Fruit fly (Drosophila melanogaster) whole organism, wandering third instar larva: ENCODE results near the gene CG31673.

Experiments
- CG32264 ChIP-seq: fragments of 200-800 bp; sonication (Bioruptor generic); optimal IDR thresholded peaks from 2 replicates; lab custom pipeline; 2016; ENCODE audit warnings: missing biosample characterization, missing genetic modification characterization
- CrebA ChIP-seq: fragments of 200-800 bp; sonication (Bioruptor generic); optimal IDR thresholded peaks from 2 replicates; lab custom pipeline; 2016; ENCODE audit warnings: missing biosample characterization, mild to moderate bottlenecking, missing genetic modification characterization, borderline replicate concordance
- Dfd ChIP-seq: fragments of >200 bp; optimal IDR thresholded peaks from 2 replicates; lab custom pipeline; 2017; ENCODE audit warnings: missing biosample characterization, missing genetic modification characterization
- Dif ChIP-seq: fragments of 200-275, 200-300 bp; sonication (Bioruptor generic); optimal IDR thresholded peaks from 2 replicates; lab custom pipeline; 2018; ENCODE audit warnings: missing biosample characterization, missing genetic modification characterization; ENCODE audit not compliant: partially characterized antibody
- GATAd ChIP-seq: sonication (Bioruptor generic); optimal IDR thresholded peaks from 2 replicates; lab custom pipeline; 2016; ENCODE audit warnings: missing biosample characterization, missing genetic modification characterization
- HLH106 ChIP-seq: fragments of 200-800 bp; optimal IDR thresholded peaks from 3 replicates; lab custom pipeline; 2019; ENCODE audit warnings: missing biosample characterization, mild to moderate bottlenecking, missing genetic modification characterization, moderate library complexity
- Hnf4 ChIP-seq: fragments of 200-800 bp; sonication (Bioruptor generic); optimal IDR thresholded peaks from 2 replicates; lab custom pipeline; 2016; ENCODE audit warnings: missing biosample characterization, mild to moderate bottlenecking, missing genetic modification characterization
- Hr83 ChIP-seq: fragments of 200-300 bp; sonication (Bioruptor generic); optimal IDR thresholded peaks from 2 replicates; lab custom pipeline; 2016; ENCODE audit warnings: missing biosample characterization, mild to moderate bottlenecking, missing genetic modification characterization, moderate library complexity; ENCODE audit not compliant: poor library complexity, severe bottlenecking
- Jra ChIP-seq: sonication (Bioruptor generic); optimal IDR thresholded peaks from 2 replicates; lab custom pipeline; 2016; ENCODE audit warnings: missing biosample characterization, missing genetic modification characterization
- Mio ChIP-seq: sonication (Bioruptor generic); optimal IDR thresholded peaks from 2 replicates; lab custom pipeline; 2016; ENCODE audit warnings: missing biosample characterization, missing genetic modification characterization
- Myc ChIP-seq: fragments of >200 bp; optimal IDR thresholded peaks from 2 replicates; lab custom pipeline; 2017
- OdsH ChIP-seq: fragments of 200-800 bp; sonication (Bioruptor generic); optimal IDR thresholded peaks from 2 replicates; lab custom pipeline; 2016; ENCODE audit warnings: missing biosample characterization, mild to moderate bottlenecking, missing genetic modification characterization
- Rel ChIP-seq, 2 experiments: fragments of 200-800 bp; sonication (Bioruptor generic) in 1 of 2; optimal IDR thresholded peaks; 2 replicates in 1 of 2; 3 replicates in 1 of 2; lab custom pipeline; 2016 to 2019; ENCODE audit warnings: mild to moderate bottlenecking in 2 of 2, missing biosample characterization in 2 of 2, missing genetic modification characterization in 2 of 2, moderate library complexity in 1 of 2
- Sp1 ChIP-seq: fragments of 200-800 bp; sonication (Bioruptor generic); optimal IDR thresholded peaks from 3 replicates; lab custom pipeline; 2019; ENCODE audit warnings: missing biosample characterization, mild to moderate bottlenecking, missing genetic modification characterization, moderate library complexity
- Vsx2 ChIP-seq: fragments of 200-300, 225-300 bp; sonication (Bioruptor generic); optimal IDR thresholded peaks from 2 replicates; lab custom pipeline; 2018; ENCODE audit warnings: missing biosample characterization, missing genetic modification characterization; ENCODE audit not compliant: partially characterized antibody
- br ChIP-seq: fragments of 200-800 bp; sonication (Bioruptor generic); optimal IDR thresholded peaks from 2 replicates; lab custom pipeline; 2016; ENCODE audit warnings: missing biosample characterization, missing genetic modification characterization
- brk ChIP-seq: fragments of 200-800 bp; sonication (Bioruptor generic); optimal IDR thresholded peaks from 2 replicates; lab custom pipeline; 2016; ENCODE audit warnings: missing biosample characterization, mild to moderate bottlenecking, missing genetic modification characterization
- dl ChIP-seq, 2 experiments: fragments of 175-275, 200-275 bp in 1 of 2; fragments of 200-275 bp in 1 of 2; sonication (Bioruptor generic); optimal IDR thresholded peaks; lab custom pipeline; 2018; ENCODE audit warnings: mild to moderate bottlenecking in 2 of 2, missing biosample characterization in 2 of 2, missing genetic modification characterization in 2 of 2, moderate library complexity in 2 of 2; ENCODE audit not compliant: partially characterized antibody in 2 of 2, insufficient read depth in 1 of 2
- dmrt93B ChIP-seq: fragments of 200-800 bp; sonication (Bioruptor generic); optimal IDR thresholded peaks from 2 replicates; lab custom pipeline; 2018; ENCODE audit warnings: missing biosample characterization, mild to moderate bottlenecking, missing genetic modification characterization
- dsf ChIP-seq: sonication (Bioruptor generic); optimal IDR thresholded peaks from 2 replicates; lab custom pipeline; 2016; ENCODE audit warnings: missing biosample characterization, missing genetic modification characterization, borderline replicate concordance
- ey ChIP-seq: fragments of 200-800 bp; sonication (Bioruptor generic); optimal IDR thresholded peaks from 2 replicates; lab custom pipeline; 2016; ENCODE audit warnings: missing biosample characterization, missing genetic modification characterization
- fru ChIP-seq: fragments of 200-800 bp; sonication (Bioruptor generic); optimal IDR thresholded peaks from 3 replicates; lab custom pipeline; 2016; ENCODE audit warnings: missing biosample characterization, mild to moderate bottlenecking, missing genetic modification characterization
- h ChIP-seq: fragments of 200-800 bp; sonication (Bioruptor generic); optimal IDR thresholded peaks from 3 replicates; lab custom pipeline; 2016; ENCODE audit warnings: missing biosample characterization, mild to moderate bottlenecking, missing genetic modification characterization
- jim ChIP-seq: fragments of 175-275, 200-325 bp; sonication (Bioruptor generic); optimal IDR thresholded peaks from 2 replicates; lab custom pipeline; 2016; ENCODE audit warnings: missing biosample characterization, mild to moderate bottlenecking, missing genetic modification characterization
- lola ChIP-seq: fragments of >200 bp; optimal IDR thresholded peaks from 2 replicates; lab custom pipeline; 2017; ENCODE audit warnings: missing biosample characterization, missing genetic modification characterization
- psq ChIP-seq: fragments of 200-800 bp; sonication (Bioruptor generic); optimal IDR thresholded peaks from 3 replicates; lab custom pipeline; 2017; ENCODE audit warnings: missing biosample characterization, mild to moderate bottlenecking, missing genetic modification characterization, moderate library complexity
- rgr ChIP-seq: fragments of 200-800 bp; sonication (Bioruptor generic); optimal IDR thresholded peaks from 3 replicates; lab custom pipeline; 2016; ENCODE audit warnings: missing biosample characterization, mild to moderate bottlenecking, missing genetic modification characterization
- sage ChIP-seq: fragments of 200-800 bp; sonication (Bioruptor generic); optimal IDR thresholded peaks from 2 replicates; lab custom pipeline; 2016; ENCODE audit warnings: missing biosample characterization, mild to moderate bottlenecking, missing genetic modification characterization
- sv ChIP-seq: fragments of 200-800 bp; sonication (Bioruptor generic); optimal IDR thresholded peaks from 3 replicates; lab custom pipeline; 2016; ENCODE audit warnings: missing biosample characterization, missing genetic modification characterization
- tai ChIP-seq: sonication (Bioruptor generic); optimal IDR thresholded peaks from 2 replicates; lab custom pipeline; 2016; ENCODE audit warnings: missing biosample characterization, missing genetic modification characterization
- woc ChIP-seq: sonication (Bioruptor generic); optimal IDR thresholded peaks from 2 replicates; lab custom pipeline; 2016; ENCODE audit warnings: missing biosample characterization, mild to moderate bottlenecking, missing genetic modification characterization

Gene CG31673

DNA sequence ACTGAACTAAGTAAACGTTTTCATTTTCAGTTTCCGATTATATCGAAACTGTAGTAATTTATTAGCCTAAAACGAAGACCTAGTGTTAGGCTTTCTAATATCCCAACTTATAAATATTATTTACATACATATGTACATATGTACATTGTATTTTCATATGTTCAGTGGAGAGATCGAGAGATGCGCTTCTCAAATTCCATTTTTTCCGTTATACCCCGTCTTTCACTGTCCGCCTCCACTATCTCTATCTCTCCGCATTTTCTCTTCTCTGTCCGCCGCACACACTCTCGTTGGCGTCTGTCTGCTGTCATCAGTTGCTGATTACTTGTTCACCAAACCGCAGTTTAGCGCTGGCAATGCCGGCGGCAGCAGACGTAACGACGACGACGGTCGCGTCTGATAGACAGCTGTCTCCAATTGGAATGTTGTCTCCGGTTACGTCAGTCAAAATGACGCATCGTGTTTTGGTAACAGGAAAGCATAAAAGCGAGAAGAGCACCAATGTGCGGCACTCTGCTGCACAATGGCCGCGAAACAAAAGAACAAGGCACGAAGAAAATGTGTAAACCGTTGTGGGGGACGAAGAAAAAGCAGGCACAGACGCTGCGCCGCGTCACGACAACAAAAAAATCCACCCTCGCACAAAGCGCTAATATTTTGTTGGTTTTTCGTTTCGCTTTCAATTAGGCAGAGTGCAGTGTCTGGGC is 6.8 kb upstream of the CG31673 start, which contains the start of gene CG9331:
Gene CG9331 (plus strand): TSS at position 340 of the 707 bp plus-strand sequence.
- TF ChIP-seq br (GFP tag; lab: Kevin White, UChicago) = no peak
- TF ChIP-seq CG32264 = no peak
- no peak for TF ChIP-seq fru (GFP tag; lab: Kevin White, UChicago)
- TF ChIP-seq lola (GFP tag; lab: Kevin White, UChicago) = no peak
- no peak for TF ChIP-seq Rel (GFP tag; optimal IDR thresholded peaks at IDR 0.05; lab: Kevin White, UChicago)
- peak; percentile 56 for TF ChIP-seq Rel (tag; optimal IDR thresholded peaks at IDR 0.05; lab: Kevin White, UChicago)
- TF ChIP-seq woc = peak; percentile 5
- TF ChIP-seq dl (GFP tag; optimal IDR thresholded peaks at IDR 0.05; lab: Kevin White, UChicago; ENCODE audit: insufficient read depth in 1 of 2, partially characterized antibody in 2 of 2) = peak in 1 of 2 experiments; percentile 59
- TF ChIP-seq Vsx2 = peak; percentile 53
- no peak for TF ChIP-seq Myc (lab: Kevin White, UChicago)
- no peak for TF ChIP-seq Jra (GFP tag; lab: Kevin White, UChicago)
- peak; percentile 14 for TF ChIP-seq psq
- TF ChIP-seq dsf = no peak
- TF ChIP-seq Dif = peak; percentile 38

DNA sequence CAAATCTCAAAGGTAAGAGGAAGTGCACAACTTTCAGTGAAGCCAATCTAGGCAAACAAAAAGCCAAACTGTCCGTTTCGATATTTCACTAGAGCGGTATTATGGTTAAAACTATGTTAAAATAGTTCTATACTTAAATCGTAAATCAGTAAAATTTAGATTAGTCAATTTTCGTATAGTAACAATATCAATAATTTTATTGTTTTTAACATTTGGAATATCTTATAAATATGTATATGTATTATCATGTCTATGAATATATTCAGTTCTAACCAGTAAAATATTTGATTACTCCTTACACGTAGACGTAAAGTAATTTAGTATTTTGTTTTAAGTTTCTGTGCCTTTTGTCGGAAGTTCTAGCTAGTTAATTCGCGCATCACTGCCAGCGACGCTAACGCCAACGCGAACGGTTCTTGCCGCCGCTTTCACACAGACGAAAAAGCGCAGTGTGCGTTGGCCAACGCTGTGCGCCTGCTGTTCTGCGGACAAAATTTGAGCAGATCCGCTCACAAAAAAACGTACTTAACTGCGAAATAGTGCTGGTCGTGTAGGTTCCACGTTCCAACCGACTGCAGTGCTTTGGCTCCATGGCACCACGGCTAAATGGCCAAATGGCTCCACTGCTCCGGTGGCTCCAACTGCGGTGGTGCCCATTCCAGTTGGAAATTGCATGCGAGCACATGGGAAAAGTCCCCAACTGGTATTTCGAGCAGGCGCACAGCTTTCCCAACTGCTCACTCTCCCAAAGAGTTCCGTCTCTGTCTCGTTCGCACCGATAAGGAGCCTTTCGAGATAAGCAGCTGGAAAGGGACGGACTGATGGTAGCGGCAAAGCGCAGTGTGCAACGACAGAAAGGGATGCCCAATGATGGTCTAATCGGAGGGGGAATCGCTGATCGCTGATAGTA is 6.0 kb upstream of the CG31673 start:
- TF ChIP-seq ey (GFP tag; lab: Kevin White, UChicago) = no peak
- TF ChIP-seq woc = peak; percentile 48
- TF ChIP-seq Vsx2 = peak; percentile 74
- TF ChIP-seq Hr83 (GFP tag; lab: Kevin White, UChicago) = peak; percentile 33
- TF ChIP-seq dmrt93B (GFP tag; lab: Kevin White, UChicago) = no peak
- TF ChIP-seq brk = peak; percentile 6
- TF ChIP-seq Sp1 = peak; percentile 13
- peak; percentile 84 for TF ChIP-seq Rel (GFP tag; optimal IDR thresholded peaks at IDR 0.05; lab: Kevin White, UChicago)
- peak; percentile 100 for TF ChIP-seq Rel (tag; optimal IDR thresholded peaks at IDR 0.05; lab: Kevin White, UChicago)
- peak; percentile 0 for TF ChIP-seq fru (GFP tag; lab: Kevin White, UChicago)
- no peak for TF ChIP-seq Dfd
- peak; percentile 65 for TF ChIP-seq CrebA
- TF ChIP-seq jim (GFP tag; lab: Kevin White, UChicago) = peak; percentile 70
- TF ChIP-seq dsf = no peak
- TF ChIP-seq psq = peak; percentile 13
- TF ChIP-seq h (GFP tag; lab: Kevin White, UChicago) = peak; percentile 68
- peak; percentile 59 for TF ChIP-seq br (GFP tag; lab: Kevin White, UChicago)
- TF ChIP-seq CG32264 = no peak
- peak; percentile 92 for TF ChIP-seq Dif
- TF ChIP-seq Myc (lab: Kevin White, UChicago) = peak; percentile 91
- TF ChIP-seq dl (GFP tag; optimal IDR thresholded peaks at IDR 0.05; lab: Kevin White, UChicago; ENCODE audit: insufficient read depth in 1 of 2, partially characterized antibody in 2 of 2) = peak; percentile 76 to 79
- TF ChIP-seq rgr (GFP tag; lab: Kevin White, UChicago) = peak; percentile 33
- peak; percentile 49 for TF ChIP-seq HLH106 (tag; lab: Kevin White, UChicago)
- peak; percentile 92 for TF ChIP-seq GATAd (GFP tag; lab: Kevin White, UChicago)
- TF ChIP-seq sage (GFP tag; lab: Kevin White, UChicago) = no peak

DNA sequence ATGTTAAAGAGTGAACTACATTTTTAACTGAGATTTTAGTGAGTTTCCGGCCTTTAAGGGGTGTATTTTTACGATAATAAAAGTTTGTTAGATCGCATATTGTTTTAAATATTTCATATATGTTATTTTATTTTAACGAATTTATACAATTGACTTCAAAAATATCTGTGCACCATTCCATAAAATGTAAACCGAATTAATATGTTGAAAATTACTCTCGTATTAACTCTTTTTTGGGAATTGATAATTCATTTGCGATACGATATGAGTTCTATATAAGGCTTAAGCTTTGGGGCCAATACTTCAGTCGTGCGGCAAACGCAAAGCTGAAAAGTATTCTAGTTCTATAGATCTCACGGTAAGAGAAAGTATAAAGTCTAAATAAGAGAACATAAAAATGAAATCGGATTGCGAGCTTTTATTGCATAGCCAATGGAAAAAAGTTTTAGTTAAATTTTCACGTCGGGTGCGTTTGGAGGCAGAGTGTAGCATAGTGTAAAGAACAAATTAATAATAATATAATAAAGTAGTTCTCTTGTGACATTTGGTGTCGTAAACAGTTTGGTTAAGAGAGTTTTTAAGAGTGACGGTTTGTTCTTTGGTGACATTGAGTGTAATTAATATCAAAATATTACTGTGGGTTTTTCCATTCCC is 5.1 kb upstream of the CG31673 start:
- TF ChIP-seq Hnf4 (GFP tag; lab: Kevin White, UChicago) (no peak), CG32264 (no peak), Mio (GFP tag; lab: Kevin White, UChicago) (no peak), HLH106 (tag; lab: Kevin White, UChicago) (no peak), rgr (GFP tag; lab: Kevin White, UChicago) (no peak), jim (GFP tag; lab: Kevin White, UChicago) (no peak), Jra (GFP tag; lab: Kevin White, UChicago) (no peak), CrebA (no peak), tai (GFP tag; lab: Kevin White, UChicago) (no peak), lola (GFP tag; lab: Kevin White, UChicago) (no peak), Dfd (no peak), OdsH (GFP tag; lab: Kevin White, UChicago) (no peak), sv (GFP tag; lab: Kevin White, UChicago) (no peak), dmrt93B (GFP tag; lab: Kevin White, UChicago) (no peak), br (GFP tag; lab: Kevin White, UChicago) (no peak), Hr83 (GFP tag; lab: Kevin White, UChicago) (no peak)
